Worm (Caenorhabditis elegans): Measurements from ENCODE around the gene T22B2.2.

T22B2.2 gene

DNA sequence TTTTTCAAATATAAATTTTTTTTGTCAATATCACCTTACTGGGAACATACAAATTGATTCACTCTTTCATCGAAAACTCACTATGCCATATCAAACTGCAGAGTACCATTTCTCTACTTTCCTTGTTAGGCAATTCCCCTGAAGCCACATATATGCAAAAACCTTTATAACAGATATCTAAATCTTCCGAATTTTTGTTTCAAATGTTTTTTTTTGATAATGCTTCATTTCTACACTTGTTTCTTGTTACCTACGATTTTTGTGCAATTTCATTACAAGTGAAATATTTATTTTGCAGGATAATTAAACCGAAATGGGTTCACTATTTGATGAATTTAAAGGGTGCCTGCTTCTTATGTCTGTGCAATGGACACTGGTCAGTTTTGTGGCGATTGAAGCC lies at the start of gene T22B2.2:
Gene T22B2.2, plus strand, starts transcription at position 301 of the 400 bp plus-strand sequence.
- TF ChIP-seq ztf-4 (tag; optimal IDR thresholded peaks at IDR 0.05) (no peak), elt-2 (tag; optimal IDR thresholded peaks at IDR 0.05) (no peak), ceh-28 (tag; optimal IDR thresholded peaks at IDR 0.05) (no peak), ceh-16 (tag; optimal IDR thresholded peaks at IDR 0.05) (no peak), fkh-10 (GFP tag; optimal IDR thresholded peaks at IDR 0.05) (no peak), skn-1 (tag; optimal IDR thresholded peaks at IDR 0.05) (no peak), fos-1 (tag; optimal IDR thresholded peaks at IDR 0.05) (no peak), lin-39 (tag; optimal IDR thresholded peaks at IDR 0.05) (no peak), lsy-12 (tag; optimal IDR thresholded peaks at IDR 0.05) (no peak), eor-1 (tag; optimal IDR thresholded peaks at IDR 0.05) (no peak), tbx-2 (tag; optimal IDR thresholded peaks at IDR 0.05) (no peak)

DNA sequence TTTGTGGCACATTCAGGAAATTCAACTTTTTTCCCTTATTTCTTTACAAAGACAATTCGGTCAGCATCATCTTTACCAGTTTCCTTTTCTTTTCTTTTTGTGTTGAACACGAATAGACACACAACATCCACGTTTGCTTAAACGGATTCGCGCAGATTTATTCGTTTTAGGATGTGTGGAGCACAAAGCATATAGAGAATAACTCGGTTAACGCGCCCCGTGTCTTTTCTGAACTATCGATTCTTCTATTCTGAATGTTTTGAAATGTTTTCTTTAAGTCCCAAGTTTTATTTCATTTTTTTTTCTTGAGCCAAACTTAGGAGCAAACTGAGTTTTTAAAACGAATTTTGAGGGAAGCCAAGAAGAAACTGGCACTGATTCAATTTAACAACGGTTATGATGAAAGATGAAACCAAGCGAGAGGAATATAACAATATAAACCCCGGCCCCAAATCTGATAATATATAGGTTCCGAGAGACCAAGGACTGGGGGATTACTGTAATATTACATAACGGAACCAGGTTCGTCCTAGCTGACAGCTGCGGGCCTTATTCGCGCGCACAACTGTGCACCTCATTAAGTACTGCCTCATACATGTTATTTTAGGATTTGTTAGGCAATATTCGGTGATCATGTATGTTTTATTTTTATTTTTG lies 48.5 kb upstream of the T22B2.2 start:
- peak; percentile 51 for TF ChIP-seq fkh-10 (GFP tag; optimal IDR thresholded peaks at IDR 0.05)
- TF ChIP-seq snpc-4 (tag; optimal IDR thresholded peaks at IDR 0.05): no peak

DNA sequence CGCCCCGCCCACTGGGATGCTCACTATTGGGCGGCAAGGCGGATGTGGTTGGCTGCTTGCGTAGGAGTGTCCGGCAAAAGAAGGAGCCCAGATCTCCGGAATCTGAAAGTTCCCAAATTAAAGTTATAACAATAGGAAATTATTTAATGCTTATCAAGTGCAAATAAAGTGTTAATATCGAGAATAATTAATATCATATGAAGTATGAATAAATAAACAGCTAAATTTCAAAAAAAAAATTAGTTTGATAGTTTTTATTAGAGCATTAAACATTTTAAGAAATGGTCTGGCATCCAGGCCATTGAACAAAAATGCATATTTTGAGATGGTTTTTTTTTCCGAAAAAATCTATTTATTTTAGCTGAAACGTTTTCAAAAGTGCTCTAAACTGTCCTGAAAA lies 46.8 kb upstream of the T22B2.2 start, which contains the start of gene lim-4:
Gene lim-4, minus strand, starts transcription at position 101 of the 400 bp plus-strand sequence.
- TF ChIP-seq nfya-1 (tag; optimal IDR thresholded peaks at IDR 0.05; ENCODE audit: insufficient read depth) (peak; percentile 67), nhr-237 (tag; optimal IDR thresholded peaks at IDR 0.05) (no peak), elt-1 (tag; optimal IDR thresholded peaks at IDR 0.05) (no peak), fkh-2 (tag; optimal IDR thresholded peaks at IDR 0.05) (no peak), elt-3 (tag; optimal IDR thresholded peaks at IDR 0.05) (no peak)

DNA sequence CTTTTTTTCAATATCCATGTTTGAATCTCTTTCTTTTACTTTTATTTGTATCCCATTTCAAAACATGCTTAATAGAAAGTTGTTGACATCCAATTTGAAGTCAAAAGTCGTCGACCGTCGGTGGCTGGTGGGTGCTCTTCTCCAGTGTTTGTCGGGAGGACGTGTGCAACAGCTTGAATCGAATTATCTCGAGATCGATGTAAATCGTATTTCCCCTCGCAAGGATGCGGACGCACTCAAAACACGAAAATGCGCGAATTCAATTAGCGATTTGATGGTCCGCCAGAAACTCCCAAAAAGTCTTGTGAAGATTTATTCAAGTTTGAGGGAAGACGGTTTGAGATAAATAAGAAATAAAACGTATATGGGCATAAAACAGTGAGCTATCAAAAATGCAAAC lies 44.5 kb upstream of the T22B2.2 start:
- no peak for TF ChIP-seq elt-1 (tag; optimal IDR thresholded peaks at IDR 0.05)
- TF ChIP-seq nhr-11 (tag; optimal IDR thresholded peaks at IDR 0.05): no peak
- no peak for TF ChIP-seq unc-62 (GFP tag; optimal IDR thresholded peaks at IDR 0.05)
- peak; percentile 15 for TF ChIP-seq fkh-10 (GFP tag; optimal IDR thresholded peaks at IDR 0.05)
- TF ChIP-seq pqm-1 (tag; optimal IDR thresholded peaks at IDR 0.05): no peak

DNA sequence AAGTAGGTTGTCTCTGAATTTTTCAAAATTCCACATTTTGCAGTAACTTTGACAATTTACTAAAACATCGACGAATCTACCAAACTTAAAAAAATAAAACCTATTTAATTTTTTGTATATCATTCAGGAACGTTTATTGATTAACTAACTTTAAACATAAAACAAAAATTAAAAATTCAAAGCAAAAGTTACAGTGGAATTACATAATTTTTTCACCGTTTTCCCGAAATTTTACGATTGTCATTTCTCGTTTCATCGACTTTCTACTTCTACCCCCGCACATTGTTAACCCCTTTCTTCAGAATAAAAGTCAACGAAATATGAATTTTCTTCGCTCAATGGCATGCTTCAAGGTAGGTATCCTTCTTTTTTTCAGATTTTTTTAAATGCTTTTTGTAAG lies 42.0 kb upstream of the T22B2.2 start, which contains the start of gene F47F2.1:
Gene F47F2.1, plus strand, starts transcription at position 301 of the 400 bp plus-strand sequence.
- no peak for TF ChIP-seq jun-1 (tag; optimal IDR thresholded peaks at IDR 0.05)
- TF ChIP-seq mml-1 (tag; optimal IDR thresholded peaks at IDR 0.05): no peak
- TF ChIP-seq egl-27 (tag; optimal IDR thresholded peaks at IDR 0.05): no peak
- TF ChIP-seq hmg-11 (tag; optimal IDR thresholded peaks at IDR 0.05): no peak
- TF ChIP-seq unc-39 (tag; optimal IDR thresholded peaks at IDR 0.05): no peak
- TF ChIP-seq ztf-11 (tag; optimal IDR thresholded peaks at IDR 0.05): no peak
- TF ChIP-seq sea-2 (GFP tag; optimal IDR thresholded peaks at IDR 0.05): no peak
- TF ChIP-seq ama-1 (optimal IDR thresholded peaks at IDR 0.05): no peak
- no peak for TF ChIP-seq nhr-28 (tag; optimal IDR thresholded peaks at IDR 0.05)
- no peak for TF ChIP-seq nhr-43 (tag; optimal IDR thresholded peaks at IDR 0.05; ENCODE audit: poor library complexity, severe bottlenecking)
- no peak for TF ChIP-seq nhr-23 (tag; optimal IDR thresholded peaks at IDR 0.05)
- TF ChIP-seq ceh-28 (tag; optimal IDR thresholded peaks at IDR 0.05): no peak
- no peak for TF ChIP-seq fos-1 (tag; optimal IDR thresholded peaks at IDR 0.05)
- no peak for TF ChIP-seq nhr-11 (tag; optimal IDR thresholded peaks at IDR 0.05)
- TF ChIP-seq egl-5 (tag; optimal IDR thresholded peaks at IDR 0.05): no peak
- no peak for TF ChIP-seq ceh-16 (tag; optimal IDR thresholded peaks at IDR 0.05)
- no peak for TF ChIP-seq nhr-237 (tag; optimal IDR thresholded peaks at IDR 0.05)
- TF ChIP-seq elt-2 (tag; optimal IDR thresholded peaks at IDR 0.05): no peak

DNA sequence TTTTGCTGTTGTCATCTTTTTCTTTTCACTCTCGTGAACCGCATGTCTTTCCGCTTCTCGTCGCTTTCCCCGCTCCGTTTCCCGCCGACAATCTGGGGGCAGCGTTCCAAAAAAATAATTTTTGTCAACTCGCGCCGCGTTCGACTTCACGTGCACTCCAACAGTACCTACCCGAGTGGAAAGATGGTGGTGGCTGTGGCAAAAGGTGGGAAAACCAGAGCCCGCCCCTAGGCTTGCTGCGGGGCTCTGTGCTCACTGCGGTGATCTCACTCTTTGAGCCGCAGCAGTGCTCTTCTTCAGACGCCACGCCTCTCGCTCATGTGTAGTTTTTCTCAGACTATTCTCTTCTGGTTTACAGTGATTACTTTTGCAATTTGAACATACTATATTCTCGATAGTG lies 32.6 kb upstream of the T22B2.2 start:
- TF ChIP-seq mdl-1 (tag; optimal IDR thresholded peaks at IDR 0.05): no peak
- no peak for TF ChIP-seq elt-3 (tag; optimal IDR thresholded peaks at IDR 0.05)
- TF ChIP-seq eor-1 (tag; optimal IDR thresholded peaks at IDR 0.05): no peak
- TF ChIP-seq nhr-43 (tag; optimal IDR thresholded peaks at IDR 0.05; ENCODE audit: poor library complexity, severe bottlenecking): no peak
